Worm (Caenorhabditis elegans): ENCODE results near the gene prdx-3.
"Not testable (repeated sequence)": the region's sequence is repeated elsewhere in the genome, so short reads cannot be mapped to it uniquely, and the experiment has no call there.

DNA sequence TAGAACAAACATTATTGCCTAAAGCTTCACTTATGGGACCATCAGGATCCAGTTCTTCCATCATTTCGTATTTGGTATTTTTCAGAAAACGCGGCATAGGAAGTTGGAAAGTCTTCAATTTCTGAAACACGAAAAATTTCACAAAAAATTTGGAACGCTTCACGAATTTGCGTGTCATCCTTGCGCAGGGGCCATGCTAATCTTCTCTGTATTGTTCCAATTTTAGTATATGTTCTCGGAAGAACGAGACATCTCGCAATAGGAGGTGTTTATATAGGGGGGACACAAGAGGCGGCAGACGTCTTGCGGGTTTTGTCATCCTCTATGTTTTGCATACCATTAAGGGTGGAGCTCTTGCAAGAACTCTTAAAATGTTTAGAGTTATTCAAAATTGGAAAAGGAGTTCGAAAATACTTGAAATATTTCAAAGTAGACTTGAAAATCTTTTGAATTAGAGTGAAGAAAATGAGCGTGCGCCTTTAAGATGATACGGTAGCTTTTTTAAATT is 19.5 kb downstream of the prdx-3 start:
- not testable (repeated sequence) for TF ChIP-seq nhr-25, dmd-4, unc-39, elt-3, zag-1, nhr-21, egl-27 (tag; optimal IDR thresholded peaks at IDR 0.05)

Data from whole organism, L2 larva.